Fruit fly (Drosophila melanogaster): ENCODE results near the gene CG34258.

dm6 chr3L:20000081-20000736 is 48.4 kb upstream of the CG34258 start, which contains the start of the genes Tom20 and Gabat:
- TF ChIP-seq psq (optimal IDR thresholded peaks at IDR 0.05) (no peak), usp (GFP tag; optimal IDR thresholded peaks at IDR 0.05) (no peak), EcR (GFP tag; optimal IDR thresholded peaks at IDR 0.05) (no peak), pan (optimal IDR thresholded peaks at IDR 0.05) (no peak), CG8478 (optimal IDR thresholded peaks at IDR 0.05) (no peak)

All from whole organism.